Worm (Caenorhabditis elegans) whole organism, early embryonic: Measurements from ENCODE around the gene Y73C8B.9.

Experiments used
- B0310.2 ChIP-seq: sonication (generic microtip); optimal IDR thresholded peaks from 2 replicates; lab custom pipeline; 2016; ENCODE audit warnings: mild to moderate bottlenecking, missing genetic modification characterization, missing compliant biosample characterization
- ama-1 ChIP-seq: fragments of 150-350 bp; optimal IDR thresholded peaks from 2 replicates; lab custom pipeline; 2014
- flt-1 ChIP-seq: fragments of 200-800 bp; sonication (Bioruptor generic); IDR thresholded peaks from 2 replicates; pipeline ENCODE4 v1.3.6; 2022; ENCODE audit warnings: missing genetic modification characterization, missing compliant biosample characterization
- hmg-4 ChIP-seq: fragments of 200-800 bp; sonication (Bioruptor generic); optimal IDR thresholded peaks from 2 replicates; lab custom pipeline; 2018; ENCODE audit warnings: mild to moderate bottlenecking, missing genetic modification characterization, missing compliant biosample characterization
- scrt-1 ChIP-seq: fragments of 200-800 bp; sonication (Bioruptor generic); IDR thresholded peaks from 2 replicates; pipeline ENCODE4 v1.3.6; 2022; ENCODE audit warnings: missing genetic modification characterization, missing compliant biosample characterization
- tbx-11 ChIP-seq: fragments of 200-800 bp; sonication (Bioruptor generic); IDR thresholded peaks from 2 replicates; pipeline ENCODE4 v1.3.6; 2022; ENCODE audit warnings: missing genetic modification characterization, missing compliant biosample characterization

DNA sequence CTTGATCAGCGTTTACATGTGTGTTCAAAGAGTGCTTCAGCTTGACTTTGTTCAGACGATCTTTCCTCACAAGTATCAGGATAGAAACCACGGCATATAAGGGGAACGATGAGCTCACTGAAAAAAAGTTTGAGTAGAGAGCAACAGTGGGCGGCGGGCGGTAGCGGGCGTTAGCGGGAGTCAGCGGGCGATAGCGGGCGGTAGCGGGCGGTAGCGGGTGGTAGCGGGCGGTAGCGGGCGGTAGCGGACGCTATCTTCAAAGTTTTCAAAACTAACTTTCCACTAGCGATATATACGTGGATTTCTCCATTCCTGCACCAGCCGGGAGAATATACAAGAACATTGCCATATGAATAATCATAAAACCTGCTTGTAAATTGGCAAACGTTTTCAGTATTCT, 48.1 kb upstream of the Y73C8B.9 start:
- TF ChIP-seq hmg-4 (no peak), tbx-11 (no peak), B0310.2 (tag; lab: Kevin White, UChicago) (no peak), flt-1 (GFP tag; lab: Robert Waterston, UW) (no peak), ama-1 (lab: Kevin White, UChicago) (no peak), scrt-1 (GFP tag; lab: Robert Waterston, UW) (no peak)
